Fruit fly (Drosophila melanogaster) whole organism, wandering third instar larva: ENCODE measurements around the gene vih.

Experiments
- Dfd ChIP-seq: fragments of >200 bp; optimal IDR thresholded peaks from 2 replicates; lab custom pipeline; 2017; ENCODE audit warnings: missing biosample characterization, missing genetic modification characterization
- Hnf4 ChIP-seq: fragments of 200-800 bp; sonication (Bioruptor generic); optimal IDR thresholded peaks from 2 replicates; lab custom pipeline; 2016; ENCODE audit warnings: missing biosample characterization, mild to moderate bottlenecking, missing genetic modification characterization
- fru ChIP-seq: fragments of 200-800 bp; sonication (Bioruptor generic); optimal IDR thresholded peaks from 3 replicates; lab custom pipeline; 2016; ENCODE audit warnings: missing biosample characterization, mild to moderate bottlenecking, missing genetic modification characterization
- jim ChIP-seq: fragments of 175-275, 200-325 bp; sonication (Bioruptor generic); optimal IDR thresholded peaks from 2 replicates; lab custom pipeline; 2016; ENCODE audit warnings: missing biosample characterization, mild to moderate bottlenecking, missing genetic modification characterization
- pan ChIP-seq: fragments of >200 bp; optimal IDR thresholded peaks from 2 replicates; lab custom pipeline; 2017
- psq ChIP-seq: fragments of 200-800 bp; sonication (Bioruptor generic); optimal IDR thresholded peaks from 3 replicates; lab custom pipeline; 2017; ENCODE audit warnings: missing biosample characterization, mild to moderate bottlenecking, missing genetic modification characterization, moderate library complexity

dm6 chr3L:12494273-12494672 is 9.8 kb upstream of the vih start:
- TF ChIP-seq psq (GFP tag; lab: Kevin White, UChicago) (no peak), fru (GFP tag; lab: Kevin White, UChicago) (no peak), pan (lab: Kevin White, UChicago) (no peak), Hnf4 (GFP tag; lab: Kevin White, UChicago) (no peak), Dfd (GFP tag; lab: Kevin White, UChicago) (no peak), jim (no peak)
